Fruit fly (Drosophila melanogaster) whole organism, prepupa: ENCODE data around the gene CG4186.

Experiments used
- Blimp-1 ChIP-seq: fragments of 200-800 bp; sonication (Bioruptor generic); optimal IDR thresholded peaks from 3 replicates; lab custom pipeline; 2017; ENCODE audit warnings: missing biosample characterization, missing genetic modification characterization, mild to moderate bottlenecking, moderate library complexity, missing genetic modification reagents
- CG10631 ChIP-seq: fragments of 200-800 bp; sonication (Bioruptor generic); optimal IDR thresholded peaks from 2 replicates; lab custom pipeline; 2016; ENCODE audit warnings: missing biosample characterization, missing genetic modification characterization
- CG11294 ChIP-seq: fragments of 200-800 bp; sonication (Bioruptor generic); IDR thresholded peaks from 2 replicates; pipeline ENCODE4 v1.3.6; 2022; ENCODE audit warnings: missing biosample characterization, missing genetic modification characterization
- CG11762 ChIP-seq: fragments of 200-800 bp; sonication (Bioruptor generic); optimal IDR thresholded peaks from 3 replicates; lab custom pipeline; 2016; ENCODE audit warnings: missing biosample characterization, missing genetic modification characterization; ENCODE audit not compliant: insufficient read depth
- CG15336 ChIP-seq: fragments of 200-800 bp; sonication (Bioruptor generic); IDR thresholded peaks from 2 replicates; pipeline ENCODE4 v1.3.6; 2022; ENCODE audit warnings: missing biosample characterization, missing genetic modification characterization
- CG1621 ChIP-seq: fragments of 200-800 bp; sonication (Bioruptor generic); optimal IDR thresholded peaks from 3 replicates; lab custom pipeline; 2018; ENCODE audit warnings: missing biosample characterization, mild to moderate bottlenecking, missing genetic modification characterization
- CG16779 ChIP-seq: fragments of 200-800 bp; sonication (Bioruptor generic); optimal IDR thresholded peaks from 3 replicates; lab custom pipeline; 2017; ENCODE audit warnings: missing biosample characterization, mild to moderate bottlenecking, missing genetic modification characterization
- CG3032 ChIP-seq: fragments of 200-800 bp; optimal IDR thresholded peaks from 2 replicates; lab custom pipeline; 2019; ENCODE audit warnings: missing biosample characterization, mild to moderate bottlenecking, missing genetic modification characterization, moderate library complexity
- CG32006 ChIP-seq: fragments of 200-800 bp; sonication (Bioruptor generic); optimal IDR thresholded peaks from 3 replicates; lab custom pipeline; 2017; ENCODE audit warnings: missing biosample characterization, mild to moderate bottlenecking, missing genetic modification characterization
- CG4318 ChIP-seq: fragments of 200-800 bp; sonication (Bioruptor generic); optimal IDR thresholded peaks from 3 replicates; lab custom pipeline; 2017; ENCODE audit warnings: missing biosample characterization, mild to moderate bottlenecking, missing genetic modification characterization
- CG6163 ChIP-seq: fragments of 200-800 bp; sonication (Bioruptor generic); IDR thresholded peaks from 3 replicates; pipeline ENCODE4 v1.3.6; 2022; ENCODE audit warnings: missing biosample characterization, missing genetic modification characterization
- CG6808 ChIP-seq: fragments of 200-800 bp; sonication (Bioruptor generic); optimal IDR thresholded peaks from 3 replicates; lab custom pipeline; 2017; ENCODE audit warnings: missing biosample characterization, missing genetic modification characterization, mild to moderate bottlenecking, moderate library complexity, missing genetic modification reagents
- CG6854 ChIP-seq: fragments of 200-800 bp; sonication (Bioruptor generic); optimal IDR thresholded peaks from 2 replicates; lab custom pipeline; 2017; ENCODE audit warnings: missing biosample characterization, mild to moderate bottlenecking, missing genetic modification characterization
- CG7368 ChIP-seq: fragments of 200-800 bp; sonication (Bioruptor generic); optimal IDR thresholded peaks from 3 replicates; lab custom pipeline; 2016; ENCODE audit warnings: missing biosample characterization, missing genetic modification characterization
- CG8319 ChIP-seq: fragments of 200-800 bp; sonication (Bioruptor generic); optimal IDR thresholded peaks from 3 replicates; lab custom pipeline; 2016; ENCODE audit warnings: missing biosample characterization, missing genetic modification characterization
- CG8632 ChIP-seq: fragments of 200-800 bp; sonication (Bioruptor generic); optimal IDR thresholded peaks from 3 replicates; lab custom pipeline; 2016; ENCODE audit warnings: missing biosample characterization, missing genetic modification characterization
- CG9139 ChIP-seq: fragments of 200-800 bp; sonication (Bioruptor generic); optimal IDR thresholded peaks from 3 replicates; lab custom pipeline; 2017; ENCODE audit warnings: missing biosample characterization, mild to moderate bottlenecking, missing genetic modification characterization
- Eip75B ChIP-seq: fragments of 200-800 bp; sonication (Bioruptor generic); optimal IDR thresholded peaks from 3 replicates; lab custom pipeline; 2016; ENCODE audit warnings: missing biosample characterization, missing genetic modification characterization
- Eip78C ChIP-seq: fragments of 200-800 bp; sonication (Bioruptor generic); peaks from one replicate; lab custom pipeline; 2016; ENCODE audit warnings: missing biosample characterization, missing genetic modification characterization
- Eip93F ChIP-seq: fragments of 200-800 bp; sonication (Bioruptor generic); optimal IDR thresholded peaks from 2 replicates; lab custom pipeline; 2016; ENCODE audit warnings: missing biosample characterization, mild to moderate bottlenecking, missing genetic modification characterization
- Ets21C ChIP-seq: fragments of 200-800 bp; sonication (Bioruptor generic); optimal IDR thresholded peaks from 3 replicates; lab custom pipeline; 2016; ENCODE audit warnings: missing biosample characterization, missing genetic modification characterization
- Gug ChIP-seq: fragments of 200-800 bp; sonication (Bioruptor generic); IDR thresholded peaks from 2 replicates; pipeline ENCODE4 v1.3.6; 2022; ENCODE audit warnings: missing biosample characterization, missing genetic modification characterization
- Hr38 ChIP-seq: sonication (Bioruptor generic); optimal IDR thresholded peaks from 2 replicates; lab custom pipeline; 2016; ENCODE audit warnings: missing biosample characterization, missing genetic modification characterization
- Hr39 ChIP-seq: fragments of 200-800 bp; sonication (Bioruptor generic); optimal IDR thresholded peaks from 2 replicates; lab custom pipeline; 2016; ENCODE audit warnings: missing biosample characterization, missing genetic modification characterization
- Lpt ChIP-seq: fragments of 200-800 bp; sonication (Bioruptor generic); optimal IDR thresholded peaks from 3 replicates; lab custom pipeline; 2016; ENCODE audit warnings: missing biosample characterization, missing genetic modification characterization
- Met ChIP-seq: fragments of 200-800 bp; sonication (Bioruptor generic); optimal IDR thresholded peaks from 3 replicates; lab custom pipeline; 2016; ENCODE audit warnings: missing biosample characterization, missing genetic modification characterization
- Smox ChIP-seq: fragments of 200-800 bp; sonication (Bioruptor generic); optimal IDR thresholded peaks from 3 replicates; lab custom pipeline; 2016; ENCODE audit warnings: missing biosample characterization, missing genetic modification characterization
- achi ChIP-seq: fragments of 200-800 bp; sonication (Bioruptor generic); optimal IDR thresholded peaks from 3 replicates; lab custom pipeline; 2016; ENCODE audit warnings: missing biosample characterization, missing genetic modification characterization
- acj6 ChIP-seq: fragments of 200-800 bp; sonication (Bioruptor generic); optimal IDR thresholded peaks from 3 replicates; lab custom pipeline; 2016; ENCODE audit warnings: missing biosample characterization, missing genetic modification characterization
- dsx ChIP-seq: fragments of 200-800 bp; optimal IDR thresholded peaks from 3 replicates; lab custom pipeline; 2019; ENCODE audit warnings: missing biosample characterization, mild to moderate bottlenecking, missing genetic modification characterization, moderate library complexity; ENCODE audit not compliant: poor library complexity, severe bottlenecking
- esn ChIP-seq: fragments of 200-800 bp; sonication (Bioruptor generic); optimal IDR thresholded peaks from 2 replicates; lab custom pipeline; 2016; ENCODE audit warnings: missing biosample characterization, mild to moderate bottlenecking, missing genetic modification characterization, moderate library complexity
- fd59A ChIP-seq: fragments of 200-800 bp; sonication (Bioruptor generic); optimal IDR thresholded peaks from 2 replicates; lab custom pipeline; 2017; ENCODE audit warnings: missing biosample characterization, mild to moderate bottlenecking, missing genetic modification characterization, missing genetic modification reagents
- fd85E ChIP-seq: fragments of 200-800 bp; sonication (Bioruptor generic); optimal IDR thresholded peaks from 3 replicates; lab custom pipeline; 2016; ENCODE audit warnings: missing biosample characterization, missing genetic modification characterization
- fkh ChIP-seq: fragments of 200-800 bp; sonication (Bioruptor generic); optimal IDR thresholded peaks from 3 replicates; lab custom pipeline; 2017; ENCODE audit warnings: missing biosample characterization, mild to moderate bottlenecking, missing genetic modification characterization, moderate library complexity
- lz ChIP-seq: fragments of 200-800 bp; sonication (Bioruptor generic); optimal IDR thresholded peaks from 3 replicates; lab custom pipeline; 2016; ENCODE audit warnings: missing biosample characterization, missing genetic modification characterization
- pdm3 ChIP-seq: fragments of 200-800 bp; sonication (Bioruptor generic); optimal IDR thresholded peaks from 3 replicates; lab custom pipeline; 2016; ENCODE audit warnings: missing biosample characterization, missing genetic modification characterization
- salr ChIP-seq, 2 experiments: fragments of 200-800 bp; sonication (Bioruptor generic); optimal IDR thresholded peaks; 3 replicates each; lab custom pipeline; 2016 to 2018; ENCODE audit warnings: missing biosample characterization in 2 of 2, missing genetic modification characterization in 2 of 2, mild to moderate bottlenecking in 1 of 2
- spab ChIP-seq: fragments of 200-800 bp; sonication (Bioruptor generic); optimal IDR thresholded peaks from 2 replicates; lab custom pipeline; 2017; ENCODE audit warnings: missing biosample characterization, mild to moderate bottlenecking, missing genetic modification characterization, missing genetic modification reagents
- ss ChIP-seq, 2 experiments: fragments of 200-800 bp; sonication (Bioruptor generic); optimal IDR thresholded peaks; 2 replicates in 1 of 2; 3 replicates in 1 of 2; lab custom pipeline; 2017 to 2018; ENCODE audit warnings: mild to moderate bottlenecking in 2 of 2, missing biosample characterization in 2 of 2, missing genetic modification characterization in 2 of 2, moderate library complexity in 1 of 2
- svp ChIP-seq: fragments of 200-800 bp; sonication (Bioruptor generic); peaks from one replicate; lab custom pipeline; 2016; ENCODE audit warnings: missing biosample characterization, missing genetic modification characterization
- vri ChIP-seq: fragments of 200-800 bp; sonication (Bioruptor generic); optimal IDR thresholded peaks from 3 replicates; lab custom pipeline; 2016; ENCODE audit warnings: missing biosample characterization, mild to moderate bottlenecking, missing genetic modification characterization

Gene CG4186

DNA sequence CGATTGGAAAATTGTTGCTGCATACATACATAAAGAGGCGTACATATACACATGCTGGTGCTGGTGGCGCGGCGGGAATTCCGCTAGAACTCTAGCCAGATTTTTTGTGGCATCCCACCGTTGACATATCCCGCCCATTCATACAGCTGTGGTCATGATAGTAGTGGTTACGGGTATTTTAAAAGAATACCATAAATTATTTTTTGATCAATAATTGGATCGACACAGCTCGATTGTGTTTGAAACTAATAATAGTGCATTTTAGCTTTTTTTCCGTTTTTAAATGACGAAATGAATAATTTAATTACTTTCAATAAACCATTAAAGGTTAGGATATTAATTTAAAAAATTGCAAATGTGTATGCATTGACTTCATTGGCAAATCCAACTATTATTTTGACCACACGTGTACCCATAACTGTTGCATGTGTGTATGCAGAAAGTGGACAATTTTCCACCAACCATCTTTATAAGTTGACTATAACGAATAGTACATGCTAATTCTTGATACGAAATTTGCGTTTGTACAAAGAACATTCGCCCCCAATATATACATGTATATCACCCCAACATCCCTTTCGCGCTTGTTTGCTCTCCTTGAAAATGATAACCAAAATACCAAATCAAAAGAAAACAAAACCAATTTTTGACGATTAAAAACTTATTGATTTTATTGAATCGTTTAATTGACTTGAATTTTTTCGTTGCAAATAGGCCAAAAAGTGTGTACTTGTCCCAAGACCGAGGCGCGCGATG lies 2.7 kb downstream of the CG4186 start (continued):
- TF ChIP-seq Eip93F (GFP tag; lab: Kevin White, UChicago) (peak; percentile 45), lz (GFP tag; lab: Kevin White, UChicago) (peak; percentile 85), fkh (peak; percentile 8), Eip75B (GFP tag; lab: Kevin White, UChicago) (peak; percentile 85), CG16779 (tag; lab: Kevin White, UChicago) (peak; percentile 51), esn (GFP tag; lab: Kevin White, UChicago) (peak; percentile 86), Eip78C (GFP tag; lab: Kevin White, UChicago) (peak; percentile 97), Met (GFP tag; lab: Kevin White, UChicago) (peak; percentile 87), fd59A (GFP tag; lab: Kevin White, UChicago) (peak; percentile 53), Blimp-1 (GFP tag; lab: Kevin White, UChicago) (no peak), Lpt (GFP tag; lab: Kevin White, UChicago) (peak; percentile 56), ss (GFP tag; optimal IDR thresholded peaks at IDR 0.05; lab: Kevin White, UChicago) (peak; percentile 30 to 63), CG9139 (GFP tag; lab: Kevin White, UChicago) (peak; percentile 33), CG3032 (peak; percentile 72), Ets21C (GFP tag; lab: Kevin White, UChicago) (peak; percentile 75), salr (GFP tag; optimal IDR thresholded peaks at IDR 0.05; lab: Kevin White, UChicago) (peak; percentile 64 to 82), CG8632 (GFP tag; lab: Kevin White, UChicago) (peak; percentile 78), CG11762 (GFP tag; lab: Kevin White, UChicago) (peak; percentile 70), CG8319 (GFP tag; lab: Kevin White, UChicago) (peak; percentile 62), achi (GFP tag; lab: Kevin White, UChicago) (peak; percentile 83)
- TF ChIP-seq, all 60 proteins: peak for 55

DNA sequence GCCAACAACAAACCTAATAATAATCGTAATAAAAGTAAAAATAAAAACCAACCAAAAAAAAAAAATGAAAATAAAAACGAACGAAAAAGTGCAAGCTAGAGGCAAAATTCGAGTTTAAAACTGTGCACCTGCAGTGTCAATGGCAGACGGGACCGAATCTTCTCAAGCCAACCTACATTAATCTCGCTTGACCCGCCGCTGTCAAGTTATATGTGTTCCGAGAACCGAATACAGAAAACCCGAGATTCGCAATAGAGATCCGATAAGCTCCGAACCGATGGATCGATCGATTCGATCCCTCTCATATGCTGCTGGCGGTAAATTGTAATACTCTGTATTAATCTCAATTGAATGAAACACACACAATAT lies 3.2 kb downstream of the CG4186 start:
- TF ChIP-seq svp (GFP tag; lab: Kevin White, UChicago) (peak; percentile 94), acj6 (no peak), CG4318 (GFP tag; lab: Kevin White, UChicago) (no peak), Gug (GFP tag; lab: Robert Waterston, UW) (no peak)
- TF ChIP-seq, all 60 proteins: peak for 1

DNA sequence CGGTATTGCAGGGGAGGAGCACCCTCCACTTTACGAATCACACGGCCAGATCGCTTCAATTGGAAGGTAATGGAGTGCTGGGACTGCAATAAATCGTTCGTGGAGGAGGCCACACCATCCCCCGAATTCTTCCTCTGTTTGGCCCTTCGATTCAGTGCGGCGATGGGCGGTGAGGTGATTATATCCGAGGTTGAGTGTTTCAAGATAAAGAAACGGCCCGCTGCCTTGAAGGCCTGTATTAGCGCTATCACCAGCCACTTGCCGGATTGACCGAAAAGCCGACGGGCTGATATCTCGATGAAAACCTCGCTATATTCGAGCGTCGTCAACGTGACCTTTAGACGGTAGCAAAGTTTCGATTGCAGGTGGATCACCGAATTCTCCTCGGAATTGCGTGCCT lies 8.1 kb downstream of the CG4186 start:
- TF ChIP-seq Hr38 (GFP tag; lab: Kevin White, UChicago) (no peak), Eip93F (GFP tag; lab: Kevin White, UChicago) (no peak), fkh (no peak), CG1621 (tag; lab: Kevin White, UChicago) (no peak), CG32006 (GFP tag; lab: Kevin White, UChicago) (no peak), ss (GFP tag; optimal IDR thresholded peaks at IDR 0.05; lab: Kevin White, UChicago) (no peak), fd85E (GFP tag; lab: Kevin White, UChicago) (no peak), Smox (no peak), CG11762 (GFP tag; lab: Kevin White, UChicago) (no peak)

DNA sequence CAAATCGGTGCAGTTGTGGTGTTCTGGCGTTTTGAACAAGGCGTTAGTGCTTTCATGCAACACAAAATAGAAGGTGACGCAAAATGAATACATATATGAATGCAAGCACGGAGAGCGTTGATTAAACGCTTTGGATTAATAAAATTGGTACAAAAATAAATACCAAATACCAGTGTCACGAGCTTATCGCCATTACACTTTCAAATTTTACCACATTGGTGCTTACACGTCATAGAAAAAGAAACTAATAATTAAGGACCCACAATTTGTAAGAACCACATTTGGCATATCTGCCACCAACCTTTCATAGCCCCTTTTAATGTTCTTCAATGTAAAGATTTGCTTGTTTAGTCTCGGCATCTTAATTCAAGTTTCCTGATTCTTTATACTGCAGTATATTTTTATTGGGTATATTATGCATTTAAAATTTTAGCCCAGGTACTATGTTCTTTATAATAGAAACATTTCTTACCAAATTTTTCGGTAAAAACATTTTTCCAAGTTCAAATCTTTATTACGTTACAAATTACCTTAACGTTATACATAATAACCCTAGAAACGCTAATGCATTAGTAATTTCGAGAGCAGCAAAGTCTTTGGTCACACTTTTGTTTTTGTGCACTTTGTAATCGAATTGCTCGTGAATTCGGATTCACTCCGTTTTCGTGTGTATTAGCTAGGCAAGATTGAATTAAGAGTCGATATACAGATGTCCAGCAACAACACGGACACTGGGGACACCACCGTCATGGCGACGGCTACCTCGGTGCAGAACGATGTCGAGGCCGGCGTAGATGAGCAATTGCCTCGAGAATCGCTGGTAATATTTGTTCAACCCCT lies 9.1 kb downstream of the CG4186 start, which contains the start of the genes Pex16 and Pex14:
Gene Pex16, minus strand, starts transcription at position 41 of the 840 bp plus-strand sequence.
Gene Pex14, plus strand, starts transcription at position 576 of the 840 bp plus-strand sequence.
- TF ChIP-seq CG11294 (GFP tag; lab: Robert Waterston, UW) (peak; percentile 20; the same call in 1 of the 2 replicates), CG32006 (GFP tag; lab: Kevin White, UChicago) (no peak), Blimp-1 (GFP tag; lab: Kevin White, UChicago) (peak; percentile 12), pdm3 (peak; percentile 78), vri (no peak), CG10631 (GFP tag; lab: Kevin White, UChicago) (no peak), CG6163 (peak; percentile 74), achi (GFP tag; lab: Kevin White, UChicago) (peak; percentile 55), CG8632 (GFP tag; lab: Kevin White, UChicago) (no peak), CG1621 (tag; lab: Kevin White, UChicago) (no peak), svp (GFP tag; lab: Kevin White, UChicago) (peak; percentile 91), CG9139 (GFP tag; lab: Kevin White, UChicago) (no peak), CG15336 (peak; percentile 59), dsx (GFP tag; lab: Kevin White, UChicago) (peak; percentile 48), CG6854 (GFP tag; lab: Kevin White, UChicago) (no peak), spab (GFP tag; lab: Kevin White, UChicago) (no peak), CG6808 (GFP tag; lab: Kevin White, UChicago) (no peak), fd59A (GFP tag; lab: Kevin White, UChicago) (peak; percentile 51), Hr39 (GFP tag; lab: Kevin White, UChicago) (peak; percentile 87), CG4318 (GFP tag; lab: Kevin White, UChicago) (no peak), CG7368 (GFP tag; lab: Kevin White, UChicago) (peak; percentile 38)
